Worm (Caenorhabditis elegans): ENCODE results near the gene F36D3.4.

ce11 chrV:16479275-16479674 is 38.2 kb downstream of the F36D3.4 start, which contains the start of gene T08G3.11:
- no peak for TF ChIP-seq unc-130 (GFP tag; optimal IDR thresholded peaks at IDR 0.05)
- TF ChIP-seq lsy-2 (tag; optimal IDR thresholded peaks at IDR 0.05) = no peak
- no peak for TF ChIP-seq zip-11 (GFP tag; IDR thresholded peaks at IDR 0.05)
- TF ChIP-seq lin-13 (GFP tag; optimal IDR thresholded peaks at IDR 0.05) = no peak
